Worm (Caenorhabditis elegans) whole organism, mixed stage, embryonic: ENCODE measurements around the gene F55G1.6.

ENCODE experiments used
- bed-3 ChIP-seq: fragments of 200-800 bp; sonication (Bioruptor generic); optimal IDR thresholded peaks from 3 replicates; lab custom pipeline; 2018; ENCODE audit warnings: mild to moderate bottlenecking, missing genetic modification characterization, moderate library complexity, missing compliant biosample characterization
- blmp-1 ChIP-seq: fragments of 150-350 bp; optimal IDR thresholded peaks from 2 replicates; lab custom pipeline; 2014; ENCODE audit warnings: missing biosample characterization, missing genetic modification characterization
- ceh-43 ChIP-seq: fragments of 200-800 bp; sonication (Bioruptor generic); optimal IDR thresholded peaks from 2 replicates; lab custom pipeline; 2018; ENCODE audit warnings: mild to moderate bottlenecking, missing genetic modification characterization, moderate library complexity, missing compliant biosample characterization
- ces-1 ChIP-seq: fragments of 150-350 bp; optimal IDR thresholded peaks from 2 replicates; lab custom pipeline; 2014; ENCODE audit warnings: missing biosample characterization, missing genetic modification reagents, missing genetic modification characterization
- drap-1 ChIP-seq: fragments of 200-800 bp; sonication (Bioruptor generic); optimal IDR thresholded peaks from 3 replicates; lab custom pipeline; 2018; ENCODE audit warnings: mild to moderate bottlenecking, missing genetic modification characterization, missing compliant biosample characterization
- elt-1 ChIP-seq: sonication (generic microtip); optimal IDR thresholded peaks from 2 replicates; lab custom pipeline; 2017; ENCODE audit warnings: missing genetic modification characterization, mild to moderate bottlenecking, missing compliant biosample characterization, antibody characterized with exemption, moderate library complexity, borderline replicate concordance; ENCODE audit not compliant: insufficient read depth
- elt-3 ChIP-seq: fragments of 150-350 bp; optimal IDR thresholded peaks from 2 replicates; lab custom pipeline; 2014; ENCODE audit warnings: missing biosample characterization, missing genetic modification characterization
- flh-1 ChIP-seq: fragments of 200-800 bp; sonication (Bioruptor generic); optimal IDR thresholded peaks from 2 replicates; lab custom pipeline; 2018; ENCODE audit warnings: mild to moderate bottlenecking, missing genetic modification characterization, moderate library complexity, missing compliant biosample characterization
- ham-2 ChIP-seq: fragments of 200-800 bp; sonication (Bioruptor generic); optimal IDR thresholded peaks from 2 replicates; lab custom pipeline; 2018; ENCODE audit warnings: mild to moderate bottlenecking, missing genetic modification characterization, missing compliant biosample characterization
- hlh-1 ChIP-seq: fragments of 150-350 bp; optimal IDR thresholded peaks from 2 replicates; lab custom pipeline; 2014; ENCODE audit warnings: missing biosample characterization, missing genetic modification reagents, missing genetic modification characterization
- lin-13 ChIP-seq: fragments of 150-350 bp; optimal IDR thresholded peaks from 2 replicates; lab custom pipeline; 2014; ENCODE audit warnings: missing biosample characterization, missing genetic modification characterization
- lin-32 ChIP-seq: fragments of 200-800 bp; sonication (Bioruptor generic); optimal IDR thresholded peaks from 2 replicates; lab custom pipeline; 2018; ENCODE audit warnings: mild to moderate bottlenecking, missing genetic modification characterization, missing compliant biosample characterization
- lsy-2 ChIP-seq: fragments of 150-350 bp; optimal IDR thresholded peaks from 2 replicates; lab custom pipeline; 2014; ENCODE audit warnings: missing biosample characterization, missing genetic modification characterization
- mep-1 ChIP-seq: fragments of 150-350 bp; optimal IDR thresholded peaks from 2 replicates; lab custom pipeline; 2017; ENCODE audit warnings: missing biosample characterization, missing genetic modification reagents, missing genetic modification characterization, inconsistent platforms
- mls-2 ChIP-seq: sonication (generic microtip); optimal IDR thresholded peaks from 2 replicates; lab custom pipeline; 2016; ENCODE audit warnings: mild to moderate bottlenecking, missing genetic modification characterization, moderate library complexity, missing compliant biosample characterization
- nhr-12 ChIP-seq: fragments of 150-350 bp; optimal IDR thresholded peaks from 2 replicates; lab custom pipeline; 2014; ENCODE audit warnings: missing biosample characterization, missing genetic modification characterization
- nhr-2 ChIP-seq: fragments of 150-350 bp; optimal IDR thresholded peaks from 2 replicates; lab custom pipeline; 2014; ENCODE audit warnings: missing biosample characterization, missing genetic modification characterization
- nhr-28 ChIP-seq: fragments of 150-350 bp; optimal IDR thresholded peaks from 2 replicates; lab custom pipeline; 2014; ENCODE audit warnings: missing biosample characterization, missing genetic modification characterization
- nhr-76 ChIP-seq: sonication (generic microtip); optimal IDR thresholded peaks from 2 replicates; lab custom pipeline; 2017; ENCODE audit warnings: missing biosample characterization, missing genetic modification characterization
- pha-4 ChIP-seq: fragments of 150-350 bp; optimal IDR thresholded peaks from 2 replicates; lab custom pipeline; 2018; ENCODE audit warnings: missing biosample characterization, missing genetic modification reagents, missing genetic modification characterization
- sem-2 ChIP-seq: fragments of 200-800 bp; sonication (Bioruptor generic); optimal IDR thresholded peaks from 2 replicates; lab custom pipeline; 2018; ENCODE audit warnings: mild to moderate bottlenecking, missing genetic modification characterization, missing compliant biosample characterization
- snpc-4 ChIP-seq: fragments of 150-350 bp; optimal IDR thresholded peaks from 2 replicates; lab custom pipeline; 2014; ENCODE audit warnings: missing biosample characterization, missing genetic modification characterization
- sptf-1 ChIP-seq: sonication (generic microtip); optimal IDR thresholded peaks from 2 replicates; lab custom pipeline; 2017; ENCODE audit warnings: mild to moderate bottlenecking, missing genetic modification characterization, moderate library complexity, missing compliant biosample characterization
- tbx-8 ChIP-seq: fragments of 200-800 bp; sonication (Bioruptor generic); optimal IDR thresholded peaks from 2 replicates; lab custom pipeline; 2018; ENCODE audit warnings: mild to moderate bottlenecking, missing genetic modification characterization, moderate library complexity, missing compliant biosample characterization
- unc-120 ChIP-seq: sonication (generic microtip); optimal IDR thresholded peaks from 2 replicates; lab custom pipeline; 2017; ENCODE audit warnings: missing genetic modification characterization, missing compliant biosample characterization; ENCODE audit not compliant: poor library complexity, severe bottlenecking
- unc-39 ChIP-seq: fragments of 150-350 bp; optimal IDR thresholded peaks from 2 replicates; lab custom pipeline; 2014; ENCODE audit warnings: missing biosample characterization, missing genetic modification characterization
- unc-62 ChIP-seq: fragments of 150-350 bp; optimal IDR thresholded peaks from 2 replicates; lab custom pipeline; 2014; ENCODE audit warnings: missing biosample characterization, missing genetic modification reagents, missing genetic modification characterization
- zip-8 ChIP-seq: fragments of 150-350 bp; optimal IDR thresholded peaks from 2 replicates; lab custom pipeline; 2014; ENCODE audit warnings: missing biosample characterization, missing genetic modification characterization

Gene F55G1.6

DNA sequence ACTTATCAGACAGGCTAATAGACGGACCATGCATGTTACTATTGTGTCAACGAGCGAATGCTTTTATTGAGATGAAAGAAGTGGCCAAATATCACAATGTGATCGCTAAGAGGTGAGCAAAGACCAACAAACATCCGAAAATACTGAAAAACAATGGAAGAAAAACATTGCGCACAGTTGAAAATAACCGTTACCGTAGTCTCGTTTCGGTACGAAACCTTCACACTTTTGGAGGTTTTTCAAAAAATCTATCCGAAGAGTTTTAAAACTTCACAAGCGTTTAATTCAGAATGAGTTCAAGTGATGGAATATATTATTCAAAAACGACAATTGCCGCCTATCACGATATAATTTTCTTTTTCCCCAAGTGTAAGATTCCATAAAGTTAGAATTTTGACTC is 35.5 kb downstream of the F55G1.6 start:
- peak; percentile 73 for TF ChIP-seq lsy-2 (tag; lab: Kevin White, UChicago)
- TF ChIP-seq nhr-76 (tag; lab: Kevin White, UChicago): no peak

DNA sequence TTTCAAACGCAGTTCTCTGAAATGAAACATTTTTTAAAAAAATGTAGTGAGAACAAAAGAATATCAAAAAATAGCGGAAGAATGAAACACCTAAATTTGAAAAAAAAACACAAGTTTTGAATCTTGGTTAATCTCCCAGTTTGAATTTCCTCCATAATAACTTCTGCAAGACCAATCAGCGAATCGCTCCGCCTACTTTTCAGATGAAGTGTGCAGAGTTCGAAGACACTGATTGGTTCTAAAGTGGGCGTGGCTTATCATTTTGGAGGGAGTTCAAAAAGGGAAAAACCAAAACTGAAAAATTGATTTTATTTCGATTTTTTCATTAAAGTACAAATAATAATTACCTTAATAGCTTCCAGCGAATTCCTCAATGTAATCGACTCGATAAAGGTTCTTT is 37.5 kb downstream of the F55G1.6 start:
- TF ChIP-seq snpc-4 (tag; lab: Kevin White, UChicago): no peak
- TF ChIP-seq hlh-1 (tag; lab: Kevin White, UChicago): no peak
- TF ChIP-seq zip-8: no peak
- TF ChIP-seq nhr-2: no peak
- no peak for TF ChIP-seq unc-62 (GFP tag; lab: Kevin White, UChicago)
- TF ChIP-seq unc-39 (tag; lab: Kevin White, UChicago): no peak
- no peak for TF ChIP-seq lin-32 (GFP tag; lab: Kevin White, UChicago)
- TF ChIP-seq drap-1 (GFP tag; lab: Kevin White, UChicago): no peak
- TF ChIP-seq lsy-2 (tag; lab: Kevin White, UChicago): no peak
- no peak for TF ChIP-seq lin-13 (tag; lab: Kevin White, UChicago)
- no peak for TF ChIP-seq nhr-12 (tag; lab: Kevin White, UChicago)
- no peak for TF ChIP-seq ceh-43
- no peak for TF ChIP-seq sem-2
- no peak for TF ChIP-seq sptf-1 (tag; lab: Kevin White, UChicago)
- no peak for TF ChIP-seq pha-4 (tag; lab: Kevin White, UChicago)

DNA sequence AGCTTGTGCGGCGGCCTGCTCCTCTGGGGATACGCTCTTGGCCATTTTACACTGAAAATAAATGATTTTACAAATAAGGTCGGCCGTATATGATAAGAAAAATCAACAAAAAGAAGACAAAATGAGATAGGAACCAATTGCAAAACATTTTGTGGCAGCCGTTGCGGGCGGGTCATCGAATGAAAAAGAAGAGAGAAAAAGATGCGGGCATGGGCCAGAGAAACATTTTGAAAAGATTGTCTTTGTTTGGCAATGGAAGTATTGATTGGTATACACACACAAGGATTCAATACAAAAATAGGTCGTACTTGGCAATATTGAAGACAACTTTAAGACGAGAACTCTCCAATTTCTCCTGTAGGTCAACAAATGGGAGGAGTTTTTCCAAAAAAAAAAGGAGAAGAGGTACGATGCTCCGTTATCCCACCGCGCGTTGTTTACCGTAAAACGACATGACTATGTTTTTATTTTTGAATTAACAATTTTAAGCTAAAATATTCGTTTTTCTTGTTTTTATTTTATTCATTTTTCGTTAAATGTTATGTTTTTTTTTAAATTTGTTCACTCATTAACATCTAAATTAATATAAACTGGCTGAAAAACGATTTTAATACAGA is 39.4 kb downstream of the F55G1.6 start, which contains the start of the genes plc-4 and R05G6.4:
Gene plc-4, minus strand, starts transcription at position 51 of the 617 bp plus-strand sequence.
Gene R05G6.4, plus strand, starts transcription at position 617 of the 617 bp plus-strand sequence.
- TF ChIP-seq nhr-2 (no peak), nhr-12 (tag; lab: Kevin White, UChicago) (no peak), ceh-43 (no peak), blmp-1 (tag; lab: Kevin White, UChicago) (no peak), pha-4 (tag; lab: Kevin White, UChicago) (no peak), nhr-28 (tag; lab: Kevin White, UChicago) (no peak), elt-1 (tag; lab: Kevin White, UChicago) (no peak), lin-13 (tag; lab: Kevin White, UChicago) (no peak), ces-1 (peak; percentile 23), drap-1 (GFP tag; lab: Kevin White, UChicago) (no peak), lsy-2 (tag; lab: Kevin White, UChicago) (peak; percentile 18), ham-2 (no peak)
- TF ChIP-seq, all 35 proteins: peak for 2

DNA sequence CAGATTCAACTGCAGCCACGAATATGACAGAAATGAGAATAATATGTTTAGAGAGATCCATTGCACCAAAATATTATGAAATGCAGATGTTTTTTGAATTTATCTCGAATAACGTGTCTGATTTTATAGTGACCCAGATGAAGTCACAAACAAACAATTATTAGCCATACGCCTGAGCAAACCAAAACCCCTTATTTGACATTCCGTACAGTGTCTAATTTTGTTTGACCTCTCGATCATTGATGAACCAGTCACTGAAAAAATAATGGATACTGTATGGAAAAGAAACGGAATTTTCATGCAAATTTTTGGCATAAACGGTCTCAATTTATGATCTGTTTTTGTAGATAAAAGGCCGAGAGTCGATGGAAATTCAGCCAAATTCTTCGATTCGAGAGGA is 42.9 kb downstream of the F55G1.6 start, which contains the start of the genes R05G6.9 and R05G6.3:
Gene R05G6.9, minus strand, starts transcription at position 101 of the 400 bp plus-strand sequence.
Gene R05G6.3, plus strand, starts transcription at position 386 of the 400 bp plus-strand sequence.
- TF ChIP-seq snpc-4 (tag; lab: Kevin White, UChicago) (no peak), bed-3 (GFP tag; lab: Kevin White, UChicago) (no peak), unc-62 (GFP tag; lab: Kevin White, UChicago) (no peak), mls-2 (tag; lab: Kevin White, UChicago) (no peak), flh-1 (GFP tag; lab: Kevin White, UChicago) (no peak), pha-4 (tag; lab: Kevin White, UChicago) (no peak), nhr-28 (tag; lab: Kevin White, UChicago) (no peak), lsy-2 (tag; lab: Kevin White, UChicago) (no peak), sem-2 (no peak)

DNA sequence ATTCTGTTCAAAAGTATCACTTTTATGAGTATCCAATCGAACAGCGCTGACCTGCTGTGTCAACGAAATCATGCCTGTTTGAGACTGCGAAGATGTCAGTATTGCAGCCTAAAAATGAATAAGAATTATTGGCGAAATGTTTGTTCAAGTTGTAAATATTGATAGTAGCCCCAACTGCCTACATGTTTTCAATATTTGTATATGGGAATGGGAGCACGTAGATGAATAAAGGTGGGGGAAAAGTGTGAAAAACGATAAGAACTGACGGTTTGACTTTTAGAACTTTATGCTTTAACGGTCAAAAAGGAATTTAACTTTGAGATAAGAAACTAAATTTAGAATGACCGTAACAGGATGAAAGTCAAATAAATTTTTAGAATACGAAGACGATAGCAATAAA is 46.9 kb downstream of the F55G1.6 start:
- TF ChIP-seq sptf-1 (tag; lab: Kevin White, UChicago) (no peak), hlh-1 (tag; lab: Kevin White, UChicago) (no peak), ceh-43 (no peak), unc-120 (no peak), unc-39 (tag; lab: Kevin White, UChicago) (no peak), snpc-4 (tag; lab: Kevin White, UChicago) (no peak), elt-3 (tag; lab: Kevin White, UChicago) (no peak), drap-1 (GFP tag; lab: Kevin White, UChicago) (no peak), unc-62 (GFP tag; lab: Kevin White, UChicago) (no peak), bed-3 (GFP tag; lab: Kevin White, UChicago) (no peak), tbx-8 (GFP tag; lab: Kevin White, UChicago) (no peak), nhr-12 (tag; lab: Kevin White, UChicago) (no peak), mep-1 (tag; lab: Kevin White, UChicago) (no peak), blmp-1 (tag; lab: Kevin White, UChicago) (no peak)
